Fruit fly (Drosophila melanogaster): ENCODE data around the gene CG31445.

DNA sequence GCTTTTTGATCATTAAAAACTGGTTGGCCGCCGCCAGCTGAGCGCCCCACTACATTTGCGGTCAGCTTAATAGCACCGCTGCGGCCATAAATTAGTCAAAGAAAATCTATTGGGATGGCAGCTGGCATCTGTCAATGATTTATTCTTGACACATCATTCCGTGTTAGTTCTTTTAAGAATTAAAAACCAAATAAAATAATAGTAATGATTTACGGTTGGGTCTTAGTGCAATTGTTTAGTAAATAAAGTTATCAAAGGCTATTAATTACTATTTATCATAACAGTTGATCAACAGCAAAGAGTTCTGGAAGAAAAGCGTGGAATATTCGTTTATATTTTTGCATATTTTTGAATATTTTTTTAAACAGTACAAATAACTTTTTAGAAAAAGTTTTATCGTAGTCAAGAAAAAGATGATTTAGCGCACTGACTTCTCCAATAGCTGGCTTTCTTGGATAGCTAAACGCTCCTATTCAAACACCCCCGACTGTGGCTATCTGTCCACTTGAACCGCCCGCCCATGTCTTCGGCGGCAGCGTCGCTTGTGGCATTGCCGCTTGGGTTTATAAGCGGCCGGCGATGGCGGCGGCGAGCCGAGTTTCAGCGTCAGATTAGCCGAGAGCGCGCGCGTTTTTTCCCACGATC lies 47.5 kb downstream of the CG31445 start, which contains the start of gene CG14515:
- no peak for TF ChIP-seq CG14711 (tag; optimal IDR thresholded peaks at IDR 0.05)
- TF ChIP-seq kay (GFP tag; ENCODE audit: borderline replicate concordance): no peak
- TF ChIP-seq CG12768 (GFP tag; optimal IDR thresholded peaks at IDR 0.05): no peak
- no peak for TF ChIP-seq pad (GFP tag; optimal IDR thresholded peaks at IDR 0.05)
- no peak for TF ChIP-seq CG1620 (GFP tag; optimal IDR thresholded peaks at IDR 0.05)

All from whole organism, adult.